Worm (Caenorhabditis elegans): Measurements from ENCODE around the gene T17H7.7.

DNA sequence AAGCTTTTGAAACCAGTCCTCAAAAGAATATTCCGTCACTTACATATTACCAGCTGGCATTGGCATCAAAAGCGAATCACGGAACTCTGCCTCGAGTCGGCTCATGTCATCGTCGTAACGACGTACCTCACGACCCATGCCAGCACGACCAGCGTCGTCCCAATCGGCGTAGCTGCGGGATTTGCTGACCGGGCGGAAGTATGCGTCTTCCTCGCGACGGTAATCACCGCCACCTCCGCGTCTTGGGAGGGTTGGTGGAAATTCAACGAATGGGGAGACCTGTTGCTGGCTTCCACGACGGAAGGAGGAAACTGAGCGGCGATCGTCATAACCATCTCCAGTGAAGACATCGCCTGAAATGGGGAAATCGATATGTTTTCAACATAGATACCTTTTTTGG is 29.8 kb downstream of the T17H7.7 start:
- TF ChIP-seq ceh-13 (GFP tag; optimal IDR thresholded peaks at IDR 0.05) (no peak), hmbx-1 (tag; optimal IDR thresholded peaks at IDR 0.05) (no peak), tra-4 (tag; optimal IDR thresholded peaks at IDR 0.05) (no peak), aly-1 (tag; optimal IDR thresholded peaks at IDR 0.05) (no peak), ama-1 (optimal IDR thresholded peaks at IDR 0.05) (no peak), ets-7 (tag; optimal IDR thresholded peaks at IDR 0.05) (no peak), F13C5.2 (tag; optimal IDR thresholded peaks at IDR 0.05) (no peak), pes-1 (GFP tag; IDR thresholded peaks at IDR 0.05) (no peak), scrt-1 (GFP tag; IDR thresholded peaks at IDR 0.05) (no peak), tbx-37 (GFP tag; conservative IDR thresholded peaks at IDR 0.05) (no peak), sea-1 (GFP tag; conservative IDR thresholded peaks at IDR 0.05) (no peak), hmg-4 (GFP tag; optimal IDR thresholded peaks at IDR 0.05) (no peak), ceh-36 (tag; optimal IDR thresholded peaks at IDR 0.05) (no peak)
